Fruit fly (Drosophila melanogaster) whole organism, embryonic: ENCODE measurements around the gene Hr4.

ENCODE experiments used
- ATbp ChIP-seq: fragments of 200-800 bp; sonication (Bioruptor generic); optimal IDR thresholded peaks from 2 replicates; lab custom pipeline; 2017; ENCODE audit warnings: missing biosample characterization, mild to moderate bottlenecking, missing genetic modification characterization, missing genetic modification reagents
- Blimp-1 ChIP-seq: fragments of 200-800 bp; sonication (Bioruptor generic); optimal IDR thresholded peaks from 3 replicates; lab custom pipeline; 2018; ENCODE audit warnings: missing biosample characterization, missing genetic modification characterization, mild to moderate bottlenecking, moderate library complexity, missing genetic modification reagents
- CG11093 ChIP-seq: fragments of 200-800 bp; sonication (Bioruptor generic); IDR thresholded peaks from 3 replicates; pipeline ENCODE4 v1.3.6; 2022; ENCODE audit warnings: missing biosample characterization, missing genetic modification characterization
- CG11696 ChIP-seq: fragments of 200-800 bp; sonication (Bioruptor generic); IDR thresholded peaks from 2 replicates; pipeline ENCODE4 v1.3.6; 2022; ENCODE audit warnings: missing biosample characterization, missing genetic modification characterization
- CG14860 ChIP-seq: fragments of 200-800 bp; sonication (Bioruptor generic); IDR thresholded peaks from 3 replicates; pipeline ENCODE4 v1.3.6; 2022; ENCODE audit warnings: missing biosample characterization, missing genetic modification characterization; ENCODE audit not compliant: partially characterized antibody
- CG1603 ChIP-seq: fragments of 200-800 bp; sonication (Bioruptor generic); optimal IDR thresholded peaks from 2 replicates; lab custom pipeline; 2019; ENCODE audit warnings: missing biosample characterization, mild to moderate bottlenecking, missing genetic modification characterization, moderate library complexity
- CG17385 ChIP-seq: fragments of 200-800 bp; sonication (Bioruptor generic); optimal IDR thresholded peaks from 3 replicates; lab custom pipeline; 2018; ENCODE audit warnings: missing biosample characterization, mild to moderate bottlenecking, missing genetic modification characterization
- CG18599 ChIP-seq: fragments of 200-800 bp; sonication (Bioruptor generic); optimal IDR thresholded peaks from 3 replicates; lab custom pipeline; 2017; ENCODE audit warnings: missing biosample characterization, missing genetic modification characterization, mild to moderate bottlenecking, moderate library complexity, missing genetic modification reagents
- CG2116 ChIP-seq: fragments of 200-800 bp; sonication (Bioruptor generic); optimal IDR thresholded peaks from 3 replicates; lab custom pipeline; 2018; ENCODE audit warnings: missing biosample characterization, mild to moderate bottlenecking, missing genetic modification characterization
- CG32772 ChIP-seq: fragments of 200-800 bp; sonication (Bioruptor generic); IDR thresholded peaks from 2 replicates; pipeline ENCODE4 v1.3.6; 2022; ENCODE audit warnings: missing biosample characterization, missing genetic modification characterization
- CG3407 ChIP-seq: fragments of 200-800 bp; sonication (Bioruptor generic); optimal IDR thresholded peaks from 2 replicates; lab custom pipeline; 2018; ENCODE audit warnings: missing biosample characterization, mild to moderate bottlenecking, missing genetic modification characterization
- CG4854 ChIP-seq: fragments of 200-800 bp; sonication (Bioruptor generic); optimal IDR thresholded peaks from 2 replicates; lab custom pipeline; 2016; ENCODE audit warnings: missing biosample characterization, missing genetic modification characterization, inconsistent platforms
- CG6254 ChIP-seq: fragments of 200-800 bp; sonication (Bioruptor generic); optimal IDR thresholded peaks from 3 replicates; lab custom pipeline; 2017; ENCODE audit warnings: mild to moderate bottlenecking, missing biosample characterization, missing genetic modification reagents, missing genetic modification characterization
- CG7271 ChIP-seq: fragments of 200-800 bp; sonication (Bioruptor generic); optimal IDR thresholded peaks from 2 replicates; lab custom pipeline; 2018; ENCODE audit warnings: missing biosample characterization, mild to moderate bottlenecking, missing genetic modification characterization, moderate library complexity
- CG7839 ChIP-seq: fragments of 200-800 bp; sonication (Bioruptor generic); optimal IDR thresholded peaks from 3 replicates; lab custom pipeline; 2018; ENCODE audit warnings: missing biosample characterization, mild to moderate bottlenecking, missing genetic modification characterization, moderate library complexity
- CG8359 ChIP-seq: fragments of 200-800 bp; sonication (Bioruptor generic); optimal IDR thresholded peaks from 2 replicates; lab custom pipeline; 2017; ENCODE audit warnings: missing biosample characterization, mild to moderate bottlenecking, missing genetic modification characterization, borderline replicate concordance
- CG8478 ChIP-seq: fragments of >200 bp; optimal IDR thresholded peaks from 2 replicates; lab custom pipeline; 2018
- Deaf1 ChIP-seq: fragments of 200-800 bp; optimal IDR thresholded peaks from 3 replicates; lab custom pipeline; 2019; ENCODE audit warnings: missing biosample characterization, mild to moderate bottlenecking, missing genetic modification characterization, moderate library complexity
- Dip2 ChIP-seq: fragments of 200-800 bp; sonication (Bioruptor generic); IDR thresholded peaks from 2 replicates; pipeline ENCODE4 v1.3.6; 2022; ENCODE audit warnings: missing biosample characterization, missing genetic modification characterization
- Dref ChIP-seq: fragments of 200-800 bp; sonication (Bioruptor generic); IDR thresholded peaks from 2 replicates; pipeline ENCODE4 v1.3.6; 2022; ENCODE audit warnings: missing biosample characterization, missing genetic modification characterization
- Drgx ChIP-seq: fragments of 200-800 bp; sonication (Bioruptor generic); IDR thresholded peaks from 2 replicates; pipeline ENCODE4 v1.3.6; 2022; ENCODE audit warnings: missing biosample characterization, missing genetic modification characterization
- Fer2 ChIP-seq: fragments of 200-800 bp; sonication (Bioruptor generic); optimal IDR thresholded peaks from 2 replicates; lab custom pipeline; 2018; ENCODE audit warnings: missing biosample characterization, mild to moderate bottlenecking, missing genetic modification characterization, moderate library complexity
- H2.0 ChIP-seq: fragments of 200-800 bp; sonication (Bioruptor generic); IDR thresholded peaks from 2 replicates; pipeline ENCODE4 v1.3.6; 2022; ENCODE audit warnings: missing biosample characterization, missing genetic modification characterization
- HLH54F ChIP-seq: fragments of 200-800 bp; sonication (Bioruptor generic); optimal IDR thresholded peaks from 3 replicates; lab custom pipeline; 2016; ENCODE audit warnings: missing biosample characterization, missing genetic modification characterization
- Hand ChIP-seq: fragments of 200-800 bp; sonication (Bioruptor generic); optimal IDR thresholded peaks from 2 replicates; lab custom pipeline; 2017; ENCODE audit warnings: mild to moderate bottlenecking, missing biosample characterization, missing genetic modification reagents, missing genetic modification characterization
- HmgD ChIP-seq: fragments of 200-800 bp; sonication (Bioruptor generic); optimal IDR thresholded peaks from 3 replicates; lab custom pipeline; 2016; ENCODE audit warnings: missing biosample characterization, missing genetic modification characterization
- Kr ChIP-seq: fragments of 200-800 bp; sonication (Bioruptor generic); optimal IDR thresholded peaks from 2 replicates; lab custom pipeline; 2017; ENCODE audit warnings: missing biosample characterization, mild to moderate bottlenecking, missing genetic modification characterization
- Nf-YC ChIP-seq: fragments of 200-800 bp; optimal IDR thresholded peaks from 3 replicates; lab custom pipeline; 2019; ENCODE audit warnings: missing biosample characterization, mild to moderate bottlenecking, missing genetic modification characterization, moderate library complexity
- Pdp1 ChIP-seq, 2 experiments: fragments of 200-800 bp; sonication (Bioruptor generic); optimal IDR thresholded peaks; 3 replicates each; lab custom pipeline; 2016; ENCODE audit warnings: missing biosample characterization in 2 of 2, missing genetic modification characterization in 2 of 2, mild to moderate bottlenecking in 1 of 2, moderate library complexity in 1 of 2
- Ravus ChIP-seq: fragments of 200-800 bp; sonication (Bioruptor generic); IDR thresholded peaks from 2 replicates; pipeline ENCODE4 v1.3.6; 2022; ENCODE audit warnings: missing biosample characterization, missing genetic modification characterization
- Ssrp ChIP-seq: fragments of 200-800 bp; sonication (Bioruptor generic); optimal IDR thresholded peaks from 2 replicates; lab custom pipeline; 2018; ENCODE audit warnings: missing biosample characterization, mild to moderate bottlenecking, missing genetic modification characterization, moderate library complexity
- Vsx1 ChIP-seq: fragments of 200-800 bp; sonication (Bioruptor generic); optimal IDR thresholded peaks from 2 replicates; lab custom pipeline; 2017; ENCODE audit warnings: missing biosample characterization, mild to moderate bottlenecking, missing genetic modification characterization, missing genetic modification reagents
- eve ChIP-seq, 2 experiments: fragments of >200 bp; optimal IDR thresholded peaks; 2 replicates each; lab custom pipeline; 2017; ENCODE audit warnings: missing biosample characterization in 2 of 2, missing genetic modification characterization in 2 of 2
- grn ChIP-seq: fragments of 200-800 bp; sonication (Bioruptor generic); optimal IDR thresholded peaks from 3 replicates; lab custom pipeline; 2017; ENCODE audit warnings: missing biosample characterization, missing genetic modification characterization
- kni ChIP-seq: fragments of 200-800 bp; sonication (Bioruptor generic); optimal IDR thresholded peaks from 3 replicates; lab custom pipeline; 2017; ENCODE audit warnings: mild to moderate bottlenecking, missing biosample characterization, missing genetic modification reagents, missing genetic modification characterization
- nerfin-1 ChIP-seq: fragments of 200-800 bp; sonication (Bioruptor generic); optimal IDR thresholded peaks from 3 replicates; lab custom pipeline; 2019; ENCODE audit warnings: missing biosample characterization, mild to moderate bottlenecking, missing genetic modification characterization, moderate library complexity
- oc ChIP-seq: fragments of 200-800 bp; sonication (Bioruptor generic); optimal IDR thresholded peaks from 2 replicates; lab custom pipeline; 2018; ENCODE audit warnings: missing biosample characterization, mild to moderate bottlenecking, missing genetic modification characterization, moderate library complexity
- pros ChIP-seq: fragments of 200-800 bp; sonication (Bioruptor generic); optimal IDR thresholded peaks from 3 replicates; lab custom pipeline; 2019; ENCODE audit warnings: missing biosample characterization, mild to moderate bottlenecking, missing genetic modification characterization, moderate library complexity
- repo ChIP-seq: fragments of 200-800 bp; sonication (Bioruptor generic); optimal IDR thresholded peaks from 2 replicates; lab custom pipeline; 2016; ENCODE audit warnings: missing biosample characterization, missing genetic modification characterization
- rib ChIP-seq: fragments of 200-800 bp; sonication (Bioruptor generic); IDR thresholded peaks from 2 replicates; pipeline ENCODE4 v1.3.6; 2022; ENCODE audit warnings: missing biosample characterization, missing genetic modification characterization
- row ChIP-seq: fragments of 200-800 bp; sonication (Bioruptor generic); IDR thresholded peaks from 3 replicates; pipeline ENCODE4 v1.3.6; 2022; ENCODE audit warnings: missing biosample characterization, missing genetic modification characterization
- stc ChIP-seq: fragments of 200-800 bp; sonication (Bioruptor generic); IDR thresholded peaks from 2 replicates; pipeline ENCODE4 v1.3.6; 2022; ENCODE audit warnings: missing biosample characterization, missing genetic modification characterization
- vvl ChIP-seq: fragments of 200-800 bp; sonication (Bioruptor generic); IDR thresholded peaks from 2 replicates; pipeline ENCODE4 v1.3.6; 2022; ENCODE audit warnings: missing biosample characterization, missing genetic modification characterization

Hr4 gene

dm6 chrX:1968581-1969258 lies 27.0 kb downstream of the Hr4 start (continued):
- TF ChIP-seq repo (GFP tag; lab: Kevin White, UChicago) (no peak), CG2116 (GFP tag; lab: Kevin White, UChicago) (no peak), kni (GFP tag; lab: Kevin White, UChicago) (peak; percentile 64), Dref (no peak), stc (GFP tag; lab: Robert Waterston, UW) (peak; percentile 56), Ssrp (tag; lab: Kevin White, UChicago) (peak; percentile 66), CG11093 (GFP tag; lab: Robert Waterston, UW) (peak; percentile 58; the same call in 1 of the 3 replicates), CG18599 (GFP tag; lab: Kevin White, UChicago) (peak; percentile 24), Kr (no peak), ATbp (peak; percentile 87), nerfin-1 (tag; lab: Kevin White, UChicago) (peak; percentile 80), HLH54F (no peak), CG11696 (GFP tag; lab: Robert Waterston, UW) (peak; percentile 78; the same call in 1 of the 2 replicates), CG4854 (no peak), Fer2 (tag; lab: Kevin White, UChicago) (no peak), CG3407 (peak; percentile 40), Blimp-1 (GFP tag; lab: Kevin White, UChicago) (peak; percentile 63), Deaf1 (tag; lab: Kevin White, UChicago) (peak; percentile 41), CG8359 (GFP tag; lab: Kevin White, UChicago) (peak; percentile 32), Ravus (GFP tag; lab: Robert Waterston, UW) (no peak), Hand (GFP tag; lab: Kevin White, UChicago) (no peak), CG6254 (peak; percentile 49)

- TF ChIP-seq Blimp-1 (GFP tag; lab: Kevin White, UChicago) (peak; percentile 91), Drgx (GFP tag; lab: Robert Waterston, UW) (peak; percentile 66), grn (GFP tag; lab: Kevin White, UChicago) (no peak), CG7271 (tag; lab: Kevin White, UChicago) (no peak), vvl (GFP tag; lab: Robert Waterston, UW) (0 out of 2 replicates have a peak, but pooled peaks have one; percentile 5), Pdp1 (GFP tag; optimal IDR thresholded peaks at IDR 0.05; lab: Kevin White, UChicago) (peak in 1 of 2 experiments; percentile 70), Deaf1 (tag; lab: Kevin White, UChicago) (peak; percentile 77), pros (peak; percentile 18)
- TF ChIP-seq, all 482 proteins: peak for 6
Measured at dm6 chrX:1969775-1970574, 28.2 kb downstream of the Hr4 start.

dm6 chrX:1970575-1971325 lies 29.0 kb downstream of the Hr4 start:
- no peak for TF ChIP-seq Dip2 (GFP tag; lab: Robert Waterston, UW)
- TF ChIP-seq pros = peak; percentile 1
- TF ChIP-seq Nf-YC = no peak
- TF ChIP-seq CG7839 = no peak
- TF ChIP-seq CG32772 = peak; percentile 48
- TF ChIP-seq CG2116 (GFP tag; lab: Kevin White, UChicago) = no peak
- TF ChIP-seq oc (tag; lab: Kevin White, UChicago) = peak; percentile 0
- no peak for TF ChIP-seq H2.0 (GFP tag; lab: Robert Waterston, UW)
- TF ChIP-seq row (GFP tag; lab: Robert Waterston, UW) = no peak
- TF ChIP-seq CG1603 (tag; lab: Kevin White, UChicago) = no peak
- TF ChIP-seq CG17385 (GFP tag; lab: Kevin White, UChicago) = peak; percentile 81
- TF ChIP-seq CG14860 (GFP tag; lab: Robert Waterston, UW) = no peak
- peak; percentile 36 for TF ChIP-seq Vsx1
- no peak for TF ChIP-seq HmgD (GFP tag; lab: Kevin White, UChicago)
- TF ChIP-seq rib (GFP tag; lab: Robert Waterston, UW) = peak; percentile 44; the same call in 1 of the 2 replicates
- peak in 1 of 2 experiments; percentile 61 for TF ChIP-seq eve (GFP tag; optimal IDR thresholded peaks at IDR 0.05; lab: Kevin White, UChicago)
- TF ChIP-seq CG8478 (lab: Kevin White, UChicago) = peak; percentile 97
